Fruit fly (Drosophila melanogaster) whole organism, pupa: ENCODE results near the gene Cpr67Fb.
A peak's percentile ranks its signal among the peaks of the same experiment; 100 is the strongest.

Source experiments
- CG10348 ChIP-seq: fragments of 200-800 bp; sonication (Bioruptor generic); IDR thresholded peaks from 2 replicates; pipeline ENCODE4 v1.3.6; 2022; ENCODE audit warnings: missing biosample characterization, missing genetic modification characterization
- CG12605 ChIP-seq: fragments of 200-800 bp; sonication (Bioruptor generic); IDR thresholded peaks from 2 replicates; pipeline ENCODE4 v1.3.6; 2022; ENCODE audit warnings: missing biosample characterization, missing genetic modification characterization
- CG13204 ChIP-seq: fragments of 200-800 bp; sonication (Bioruptor generic); optimal IDR thresholded peaks from 2 replicates; lab custom pipeline; 2018; ENCODE audit warnings: missing biosample characterization, mild to moderate bottlenecking, missing genetic modification characterization, moderate library complexity
- CG14655 ChIP-seq: fragments of 200-800 bp; sonication (Bioruptor generic); optimal IDR thresholded peaks from 3 replicates; lab custom pipeline; 2017; ENCODE audit warnings: mild to moderate bottlenecking, missing biosample characterization, missing genetic modification reagents, missing genetic modification characterization
- CG15710 ChIP-seq: fragments of 200-800 bp; sonication (Bioruptor generic); optimal IDR thresholded peaks from 2 replicates; lab custom pipeline; 2018; ENCODE audit warnings: missing biosample characterization, mild to moderate bottlenecking, missing genetic modification characterization, moderate library complexity
- CG17806 ChIP-seq: fragments of 200-800 bp; sonication (Bioruptor generic); optimal IDR thresholded peaks from 2 replicates; lab custom pipeline; 2018; ENCODE audit warnings: missing biosample characterization, mild to moderate bottlenecking, missing genetic modification characterization, moderate library complexity
- CG32121 ChIP-seq: fragments of 200-800 bp; sonication (Bioruptor generic); IDR thresholded peaks from 2 replicates; pipeline ENCODE4 v1.3.6; 2022; ENCODE audit warnings: missing biosample characterization, missing genetic modification characterization
- CG34367 ChIP-seq: fragments of 200-800 bp; sonication (Bioruptor generic); optimal IDR thresholded peaks from 2 replicates; lab custom pipeline; 2018; ENCODE audit warnings: missing biosample characterization, mild to moderate bottlenecking, missing genetic modification characterization
- CG4496 ChIP-seq: fragments of 200-800 bp; sonication (Bioruptor generic); IDR thresholded peaks from 3 replicates; pipeline ENCODE4 v1.3.6; 2022; ENCODE audit warnings: missing biosample characterization, missing genetic modification characterization
- CG8159 ChIP-seq: fragments of 200-800 bp; sonication (Bioruptor generic); optimal IDR thresholded peaks from 3 replicates; lab custom pipeline; 2018; ENCODE audit warnings: missing biosample characterization, mild to moderate bottlenecking, missing genetic modification characterization, moderate library complexity
- CG8301 ChIP-seq: fragments of 200-800 bp; sonication (Bioruptor generic); optimal IDR thresholded peaks from 2 replicates; lab custom pipeline; 2018; ENCODE audit warnings: missing biosample characterization, mild to moderate bottlenecking, missing genetic modification characterization
- CG9948 ChIP-seq: fragments of 200-800 bp; sonication (Bioruptor generic); optimal IDR thresholded peaks from 2 replicates; lab custom pipeline; 2018; ENCODE audit warnings: missing biosample characterization, mild to moderate bottlenecking, missing genetic modification characterization, moderate library complexity
- D1 ChIP-seq: fragments of 200-800 bp; sonication (Bioruptor generic); optimal IDR thresholded peaks from 2 replicates; lab custom pipeline; 2018; ENCODE audit warnings: missing biosample characterization, mild to moderate bottlenecking, missing genetic modification characterization, moderate library complexity
- EcR ChIP-seq: fragments of 200-800 bp; sonication (Bioruptor generic); optimal IDR thresholded peaks from 3 replicates; lab custom pipeline; 2019; ENCODE audit warnings: missing biosample characterization, missing genetic modification characterization, mild to moderate bottlenecking, moderate library complexity, missing genetic modification reagents
- Ets98B ChIP-seq: fragments of 200-800 bp; sonication (Bioruptor generic); IDR thresholded peaks from 2 replicates; pipeline ENCODE4 v1.3.6; 2022; ENCODE audit warnings: missing biosample characterization, missing genetic modification characterization
- Pif1A ChIP-seq: fragments of 200-800 bp; sonication (Bioruptor generic); optimal IDR thresholded peaks from 3 replicates; lab custom pipeline; 2016; ENCODE audit warnings: missing biosample characterization, missing genetic modification characterization
- Pif1B ChIP-seq: fragments of 200-800 bp; sonication (Bioruptor generic); optimal IDR thresholded peaks from 3 replicates; lab custom pipeline; 2016; ENCODE audit warnings: missing biosample characterization, missing genetic modification characterization
- Snoo ChIP-seq: fragments of 200-800 bp; sonication (Bioruptor generic); optimal IDR thresholded peaks from 3 replicates; lab custom pipeline; 2017; ENCODE audit warnings: missing biosample characterization, mild to moderate bottlenecking, missing genetic modification characterization, inconsistent platforms
- fd96Ca ChIP-seq: fragments of 200-800 bp; sonication (Bioruptor generic); IDR thresholded peaks from 3 replicates; pipeline ENCODE4 v1.3.6; 2022; ENCODE audit warnings: missing biosample characterization, missing genetic modification characterization
- gl ChIP-seq: fragments of 200-800 bp; sonication (Bioruptor generic); optimal IDR thresholded peaks from 2 replicates; lab custom pipeline; 2018; ENCODE audit warnings: missing biosample characterization, mild to moderate bottlenecking, missing genetic modification characterization
- rn ChIP-seq: fragments of 200-800 bp; sonication (Bioruptor generic); IDR thresholded peaks from 2 replicates; pipeline ENCODE4 v1.3.6; 2022; ENCODE audit warnings: missing biosample characterization, missing genetic modification characterization

Gene Cpr67Fb

DNA sequence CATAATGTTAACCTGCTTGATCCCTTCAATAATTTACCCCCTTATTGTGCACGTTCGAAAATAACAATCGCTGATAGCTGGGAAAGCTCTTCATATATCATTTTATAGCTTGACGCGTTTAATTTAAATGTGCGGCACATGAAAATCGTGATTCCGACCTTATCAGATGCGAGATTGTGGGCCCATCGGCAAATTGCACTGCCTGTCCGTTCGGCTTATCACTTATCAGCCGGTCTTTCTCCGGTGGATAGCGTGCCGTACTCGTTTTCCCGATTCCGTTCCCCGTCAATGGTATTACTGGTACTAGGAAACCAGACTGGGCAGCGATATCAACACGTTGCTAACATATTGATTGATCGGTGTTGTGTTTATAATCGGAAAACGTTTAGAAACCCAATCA lies 3.0 kb downstream of the Cpr67Fb start:
- TF ChIP-seq CG17806 (tag; lab: Kevin White, UChicago) (no peak), CG9948 (tag; lab: Kevin White, UChicago) (no peak), rn (GFP tag; lab: Robert Waterston, UW) (no peak), CG32121 (GFP tag; lab: Robert Waterston, UW) (no peak), fd96Ca (no peak), Ets98B (GFP tag; lab: Robert Waterston, UW) (no peak), Snoo (tag; lab: Kevin White, UChicago) (no peak), Pif1B (GFP tag; lab: Kevin White, UChicago) (no peak), CG13204 (GFP tag; lab: Kevin White, UChicago) (no peak), Pif1A (no peak), CG12605 (GFP tag; lab: Robert Waterston, UW) (no peak), CG34367 (tag; lab: Kevin White, UChicago) (no peak), gl (tag; lab: Kevin White, UChicago) (no peak), CG14655 (GFP tag; lab: Kevin White, UChicago) (no peak), CG10348 (GFP tag; lab: Robert Waterston, UW) (no peak), D1 (tag; lab: Kevin White, UChicago) (no peak), EcR (GFP tag; lab: Kevin White, UChicago) (no peak), CG4496 (GFP tag; lab: Robert Waterston, UW) (no peak)

DNA sequence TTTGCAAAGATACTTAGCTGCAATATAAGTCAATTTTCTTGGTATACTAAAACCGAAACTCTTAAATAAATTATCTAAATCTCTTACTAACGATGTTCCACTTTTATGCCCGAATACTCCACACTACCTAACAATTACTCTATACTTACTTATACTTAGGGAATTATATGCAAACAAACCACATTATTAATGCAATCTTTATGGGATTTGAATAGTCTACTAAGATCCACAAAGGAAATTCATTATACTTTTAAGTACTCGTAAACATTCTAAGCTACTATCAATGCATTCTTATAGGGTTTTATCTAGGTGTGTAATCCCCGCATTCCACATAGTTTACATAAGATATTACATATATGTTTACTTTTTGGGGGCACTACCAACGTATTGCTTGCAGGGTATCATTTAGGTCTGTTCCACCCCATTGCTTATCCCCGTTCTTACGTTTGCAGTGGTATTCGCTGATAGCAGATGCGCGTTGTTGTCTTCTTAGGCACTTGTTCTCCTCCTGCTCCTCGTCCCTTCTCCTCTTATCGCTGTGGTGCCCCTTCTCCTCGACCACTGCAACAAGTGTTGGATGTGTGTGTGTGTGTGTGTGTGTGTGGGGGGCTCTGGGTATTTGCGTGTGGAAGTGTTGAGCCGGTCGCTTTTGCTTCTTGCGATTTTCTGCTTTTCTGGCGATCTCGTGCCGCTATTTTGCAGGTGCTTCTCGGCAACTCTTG lies 3.7 kb downstream of the Cpr67Fb start:
- TF ChIP-seq CG32121 (GFP tag; lab: Robert Waterston, UW) (no peak), CG17806 (tag; lab: Kevin White, UChicago) (no peak), EcR (GFP tag; lab: Kevin White, UChicago) (peak; percentile 11), CG12605 (GFP tag; lab: Robert Waterston, UW) (peak; percentile 43; the same call in 1 of the 2 replicates), Snoo (tag; lab: Kevin White, UChicago) (no peak), CG15710 (tag; lab: Kevin White, UChicago) (no peak), CG8159 (tag; lab: Kevin White, UChicago) (no peak), rn (GFP tag; lab: Robert Waterston, UW) (no peak), CG4496 (GFP tag; lab: Robert Waterston, UW) (no peak), Ets98B (GFP tag; lab: Robert Waterston, UW) (peak; percentile 53; the same call in 1 of the 2 replicates), CG14655 (GFP tag; lab: Kevin White, UChicago) (peak; percentile 42), CG8301 (tag; lab: Kevin White, UChicago) (peak; percentile 43)

DNA sequence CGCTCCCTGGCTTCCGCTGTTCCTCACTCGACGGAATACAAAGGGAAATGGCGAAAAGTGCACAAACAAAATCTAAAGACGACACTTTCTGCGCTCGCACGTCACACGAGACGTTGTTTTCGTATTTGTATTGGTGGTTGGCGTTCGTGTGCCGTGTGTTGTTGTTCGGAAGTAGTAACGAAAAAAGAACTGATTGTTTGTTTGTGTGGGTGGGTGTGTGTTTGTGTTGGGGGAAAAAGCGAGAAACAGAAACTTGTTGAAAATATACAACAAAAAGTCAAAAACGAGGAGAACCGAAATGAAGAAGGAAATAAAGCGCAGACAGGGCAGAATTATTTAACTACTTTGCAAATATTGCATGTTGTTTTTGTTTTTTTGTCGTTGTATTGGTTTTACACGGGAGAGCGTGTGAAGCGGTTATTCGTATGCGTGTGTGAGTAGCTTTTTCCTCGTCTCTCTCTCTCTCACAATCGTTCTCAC lies 4.3 kb downstream of the Cpr67Fb start:
- TF ChIP-seq Pif1B (GFP tag; lab: Kevin White, UChicago), result no peak
- TF ChIP-seq gl (tag; lab: Kevin White, UChicago), result peak; percentile 37
- TF ChIP-seq fd96Ca, result no peak
- no peak for TF ChIP-seq CG15710 (tag; lab: Kevin White, UChicago)
- no peak for TF ChIP-seq CG32121 (GFP tag; lab: Robert Waterston, UW)
- TF ChIP-seq CG4496 (GFP tag; lab: Robert Waterston, UW), result no peak
- TF ChIP-seq CG13204 (GFP tag; lab: Kevin White, UChicago), result peak; percentile 14
- peak; percentile 16 for TF ChIP-seq CG8159 (tag; lab: Kevin White, UChicago)

DNA sequence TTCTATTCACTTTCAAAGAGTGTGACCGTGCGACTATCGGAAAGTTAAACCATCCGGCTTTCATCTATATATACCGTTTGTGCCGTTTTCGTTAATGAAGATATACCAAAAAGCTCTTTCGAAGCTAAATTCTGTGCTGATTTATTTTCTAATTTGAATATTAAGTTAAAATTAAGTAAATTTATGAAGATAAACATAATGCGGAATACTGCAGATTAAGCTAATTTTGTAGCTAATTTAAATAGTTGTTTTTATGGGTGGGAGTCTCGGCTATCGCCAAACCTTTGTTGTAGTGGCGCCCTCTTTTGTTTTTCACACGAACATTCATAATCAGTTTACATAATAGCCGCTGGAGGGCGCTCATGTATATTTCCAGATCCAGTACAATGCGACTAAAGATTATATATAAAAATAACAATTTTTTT lies 5.1 kb downstream of the Cpr67Fb start, which contains the start of gene Aps:
Gene Aps (minus strand): TSS at position 37 of the 425 bp plus-strand sequence.
- TF ChIP-seq CG4496 (GFP tag; lab: Robert Waterston, UW) (peak; percentile 26; the same call in 1 of the 3 replicates), Pif1B (GFP tag; lab: Kevin White, UChicago) (peak; percentile 16), CG8301 (tag; lab: Kevin White, UChicago) (no peak)

DNA sequence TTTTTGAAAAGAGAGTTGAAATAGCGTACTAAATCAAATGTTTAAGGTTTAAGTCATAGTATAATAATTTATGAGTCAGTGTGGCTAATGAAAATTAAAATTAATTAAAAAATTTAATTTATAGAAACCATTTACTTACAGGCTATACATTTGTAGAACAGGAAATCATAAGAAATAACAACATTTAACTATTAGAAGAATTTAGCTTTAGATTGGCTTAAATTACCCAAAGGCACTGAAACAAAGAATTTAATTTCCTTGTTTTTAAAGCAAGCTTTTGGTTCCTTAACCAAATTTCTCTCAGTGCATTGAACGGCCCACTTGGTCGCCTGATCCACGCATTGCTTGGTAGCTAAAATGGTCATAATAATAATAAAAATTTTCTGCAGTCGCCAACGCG lies 9.5 kb downstream of the Cpr67Fb start:
- TF ChIP-seq rn (GFP tag; lab: Robert Waterston, UW) (no peak), Pif1B (GFP tag; lab: Kevin White, UChicago) (no peak), CG13204 (GFP tag; lab: Kevin White, UChicago) (no peak), CG8159 (tag; lab: Kevin White, UChicago) (peak; percentile 5), gl (tag; lab: Kevin White, UChicago) (no peak), CG34367 (tag; lab: Kevin White, UChicago) (no peak), CG12605 (GFP tag; lab: Robert Waterston, UW) (no peak), CG14655 (GFP tag; lab: Kevin White, UChicago) (peak; percentile 81), CG8301 (tag; lab: Kevin White, UChicago) (peak; percentile 56), CG10348 (GFP tag; lab: Robert Waterston, UW) (no peak), Ets98B (GFP tag; lab: Robert Waterston, UW) (no peak), CG15710 (tag; lab: Kevin White, UChicago) (no peak), Snoo (tag; lab: Kevin White, UChicago) (peak; percentile 20), fd96Ca (no peak), Pif1A (no peak), CG32121 (GFP tag; lab: Robert Waterston, UW) (no peak), CG9948 (tag; lab: Kevin White, UChicago) (peak; percentile 59), CG4496 (GFP tag; lab: Robert Waterston, UW) (no peak), CG17806 (tag; lab: Kevin White, UChicago) (no peak), D1 (tag; lab: Kevin White, UChicago) (no peak), EcR (GFP tag; lab: Kevin White, UChicago) (no peak)
